Fruit fly (Drosophila melanogaster) whole organism, wandering third instar larva: ENCODE data around the gene CG17672.

ENCODE experiments used
- Abd-B ChIP-seq: fragments of >200 bp; optimal IDR thresholded peaks from 2 replicates; lab custom pipeline; 2017; ENCODE audit warnings: missing biosample characterization, missing genetic modification characterization
- CG32264 ChIP-seq: fragments of 200-800 bp; sonication (Bioruptor generic); optimal IDR thresholded peaks from 2 replicates; lab custom pipeline; 2016; ENCODE audit warnings: missing biosample characterization, missing genetic modification characterization
- Hr78 ChIP-seq: fragments of >200 bp; optimal IDR thresholded peaks from 2 replicates; lab custom pipeline; 2017; ENCODE audit warnings: missing biosample characterization, missing genetic modification characterization
- Hr83 ChIP-seq: fragments of 200-300 bp; sonication (Bioruptor generic); optimal IDR thresholded peaks from 2 replicates; lab custom pipeline; 2016; ENCODE audit warnings: missing biosample characterization, mild to moderate bottlenecking, missing genetic modification characterization, moderate library complexity; ENCODE audit not compliant: poor library complexity, severe bottlenecking
- Jra ChIP-seq: sonication (Bioruptor generic); optimal IDR thresholded peaks from 2 replicates; lab custom pipeline; 2016; ENCODE audit warnings: missing biosample characterization, missing genetic modification characterization
- Mio ChIP-seq: sonication (Bioruptor generic); optimal IDR thresholded peaks from 2 replicates; lab custom pipeline; 2016; ENCODE audit warnings: missing biosample characterization, missing genetic modification characterization
- dl ChIP-seq, 2 experiments: fragments of 175-275, 200-275 bp in 1 of 2; fragments of 200-275 bp in 1 of 2; sonication (Bioruptor generic); optimal IDR thresholded peaks; lab custom pipeline; 2018; ENCODE audit warnings: mild to moderate bottlenecking in 2 of 2, missing biosample characterization in 2 of 2, missing genetic modification characterization in 2 of 2, moderate library complexity in 2 of 2; ENCODE audit not compliant: partially characterized antibody in 2 of 2, insufficient read depth in 1 of 2
- fru ChIP-seq: fragments of 200-800 bp; sonication (Bioruptor generic); optimal IDR thresholded peaks from 3 replicates; lab custom pipeline; 2016; ENCODE audit warnings: missing biosample characterization, mild to moderate bottlenecking, missing genetic modification characterization
- jim ChIP-seq: fragments of 175-275, 200-325 bp; sonication (Bioruptor generic); optimal IDR thresholded peaks from 2 replicates; lab custom pipeline; 2016; ENCODE audit warnings: missing biosample characterization, mild to moderate bottlenecking, missing genetic modification characterization
- lola ChIP-seq: fragments of >200 bp; optimal IDR thresholded peaks from 2 replicates; lab custom pipeline; 2017; ENCODE audit warnings: missing biosample characterization, missing genetic modification characterization
- pan ChIP-seq: fragments of >200 bp; optimal IDR thresholded peaks from 2 replicates; lab custom pipeline; 2017
- psq ChIP-seq: fragments of 200-800 bp; sonication (Bioruptor generic); optimal IDR thresholded peaks from 3 replicates; lab custom pipeline; 2017; ENCODE audit warnings: missing biosample characterization, mild to moderate bottlenecking, missing genetic modification characterization, moderate library complexity
- sv ChIP-seq: fragments of 200-800 bp; sonication (Bioruptor generic); optimal IDR thresholded peaks from 3 replicates; lab custom pipeline; 2016; ENCODE audit warnings: missing biosample characterization, missing genetic modification characterization

- no peak for TF ChIP-seq dl (GFP tag; optimal IDR thresholded peaks at IDR 0.05; lab: Kevin White, UChicago; ENCODE audit: insufficient read depth in 1 of 2, partially characterized antibody in 2 of 2)
- TF ChIP-seq pan (lab: Kevin White, UChicago), result no peak
- no peak for TF ChIP-seq Mio (GFP tag; lab: Kevin White, UChicago)
- no peak for TF ChIP-seq Hr83 (GFP tag; lab: Kevin White, UChicago)
- no peak for TF ChIP-seq Jra (GFP tag; lab: Kevin White, UChicago)
- no peak for TF ChIP-seq Abd-B
- TF ChIP-seq CG32264 (GFP tag; lab: Kevin White, UChicago), result no peak
- TF ChIP-seq lola (GFP tag; lab: Kevin White, UChicago), result no peak
- TF ChIP-seq fru (GFP tag; lab: Kevin White, UChicago), result no peak
- no peak for TF ChIP-seq Hr78 (GFP tag; lab: Kevin White, UChicago)
- no peak for TF ChIP-seq jim (GFP tag; lab: Kevin White, UChicago)
- TF ChIP-seq psq (GFP tag; lab: Kevin White, UChicago), result no peak
- no peak for TF ChIP-seq sv (GFP tag; lab: Kevin White, UChicago)
Observed at dm6 chr3L:13027333-13027732, 1.4 kb upstream of the CG17672 start.
